Fruit fly (Drosophila melanogaster) whole organism, embryonic: Measurements from ENCODE around the gene SppL.

Experiments
- CG11247 ChIP-seq: fragments of 200-800 bp; sonication (Bioruptor generic); IDR thresholded peaks from 2 replicates; pipeline ENCODE4 v1.3.6; 2022; ENCODE audit warnings: missing biosample characterization, missing genetic modification characterization
- CG8089 ChIP-seq: fragments of 200-800 bp; sonication (Bioruptor generic); optimal IDR thresholded peaks from 3 replicates; lab custom pipeline; 2016; ENCODE audit warnings: missing biosample characterization, missing genetic modification characterization
- HHEX ChIP-seq: fragments of 200-800 bp; sonication (Bioruptor generic); optimal IDR thresholded peaks from 3 replicates; lab custom pipeline; 2017; ENCODE audit warnings: missing biosample characterization, mild to moderate bottlenecking, missing genetic modification characterization, missing genetic modification reagents
- Trl ChIP-seq, 3 experiments: fragments of >200 bp in 2 of 3; fragments of 200-800 bp in 1 of 3; sonication (Bioruptor generic) in 1 of 3; optimal IDR thresholded peaks; 2 replicates in 1 of 3; 3 replicates in 2 of 3; lab custom pipeline; 2016 to 2017; ENCODE audit warnings: missing biosample characterization in 1 of 3, missing genetic modification characterization in 1 of 3
- grau ChIP-seq: fragments of 200-800 bp; optimal IDR thresholded peaks from 3 replicates; lab custom pipeline; 2019; ENCODE audit warnings: missing biosample characterization, mild to moderate bottlenecking, missing genetic modification characterization, moderate library complexity
- gt ChIP-seq: fragments of 200-800 bp; sonication (Bioruptor generic); IDR thresholded peaks from 2 replicates; pipeline ENCODE4 v1.3.6; 2022; ENCODE audit warnings: missing biosample characterization, missing genetic modification characterization
- maf-S ChIP-seq: fragments of 200-800 bp; sonication (Bioruptor generic); optimal IDR thresholded peaks from 2 replicates; lab custom pipeline; 2016; ENCODE audit warnings: missing biosample characterization, missing genetic modification characterization
- pum ChIP-seq: fragments of 200-800 bp; sonication (Bioruptor generic); optimal IDR thresholded peaks from 2 replicates; lab custom pipeline; 2016; ENCODE audit warnings: missing biosample characterization, missing genetic modification characterization
- zfh2 ChIP-seq: fragments of 200-800 bp; sonication (Bioruptor generic); optimal IDR thresholded peaks from 2 replicates; lab custom pipeline; 2016; ENCODE audit warnings: missing biosample characterization, missing genetic modification characterization

The SppL gene

dm6 chr3R:25922534-25922933 is 40.8 kb downstream of the SppL start, which contains the start of gene CG14546:
Gene CG14546 (minus strand): TSS chr3R:25922634.
- TF ChIP-seq CG11247 (GFP tag; lab: Robert Waterston, UW): no peak
- no peak for TF ChIP-seq zfh2 (GFP tag; lab: Kevin White, UChicago)
- no peak for TF ChIP-seq gt
- TF ChIP-seq CG8089 (GFP tag; lab: Kevin White, UChicago): no peak
- TF ChIP-seq Trl (optimal IDR thresholded peaks at IDR 0.05; lab: Kevin White, UChicago): no peak
- no peak for TF ChIP-seq Trl (GFP tag; optimal IDR thresholded peaks at IDR 0.05; lab: Kevin White, UChicago)
- TF ChIP-seq maf-S (GFP tag; lab: Kevin White, UChicago): no peak
- TF ChIP-seq HHEX: no peak
- TF ChIP-seq pum (GFP tag; lab: Kevin White, UChicago): no peak
- no peak for TF ChIP-seq grau
